Fruit fly (Drosophila melanogaster) whole organism, embryonic: ENCODE measurements around the gene frj.
A peak's percentile ranks its signal among the peaks of the same experiment; 100 is the strongest.

Experiments
- Aef1 ChIP-seq: fragments of 200-800 bp; sonication (Bioruptor generic); IDR thresholded peaks from 3 replicates; pipeline ENCODE4 v1.3.6; 2022; ENCODE audit warnings: missing biosample characterization, missing genetic modification characterization
- Asciz ChIP-seq: fragments of 200-800 bp; sonication (Bioruptor generic); optimal IDR thresholded peaks from 2 replicates; lab custom pipeline; 2017; ENCODE audit warnings: missing biosample characterization, mild to moderate bottlenecking, missing genetic modification characterization, missing genetic modification reagents
- B-H2 ChIP-seq: fragments of 200-800 bp; sonication (Bioruptor generic); optimal IDR thresholded peaks from 2 replicates; lab custom pipeline; 2018; ENCODE audit warnings: missing biosample characterization, mild to moderate bottlenecking, missing genetic modification characterization
- C15 ChIP-seq: fragments of 200-800 bp; sonication (Bioruptor generic); IDR thresholded peaks from 3 replicates; pipeline ENCODE4 v1.3.6; 2022; ENCODE audit warnings: missing biosample characterization, missing genetic modification characterization
- CG10267 ChIP-seq: fragments of 200-800 bp; sonication (Bioruptor generic); optimal IDR thresholded peaks from 2 replicates; lab custom pipeline; 2018; ENCODE audit warnings: missing biosample characterization, mild to moderate bottlenecking, missing genetic modification characterization, moderate library complexity
- CG11398 ChIP-seq: fragments of 200-800 bp; sonication (Bioruptor generic); optimal IDR thresholded peaks from 2 replicates; lab custom pipeline; 2016; ENCODE audit warnings: missing biosample characterization, missing genetic modification characterization
- CG11696 ChIP-seq: fragments of 200-800 bp; sonication (Bioruptor generic); IDR thresholded peaks from 2 replicates; pipeline ENCODE4 v1.3.6; 2022; ENCODE audit warnings: missing biosample characterization, missing genetic modification characterization
- CG12299 ChIP-seq: fragments of 200-800 bp; sonication (Bioruptor generic); optimal IDR thresholded peaks from 2 replicates; lab custom pipeline; 2018; ENCODE audit warnings: missing biosample characterization, mild to moderate bottlenecking, missing genetic modification characterization
- CG13424 ChIP-seq: fragments of 200-800 bp; sonication (Bioruptor generic); optimal IDR thresholded peaks from 2 replicates; lab custom pipeline; 2019; ENCODE audit warnings: missing biosample characterization, mild to moderate bottlenecking, missing genetic modification characterization, moderate library complexity
- CG14710 ChIP-seq: fragments of 200-800 bp; sonication (Bioruptor generic); optimal IDR thresholded peaks from 3 replicates; lab custom pipeline; 2019; ENCODE audit warnings: missing biosample characterization, mild to moderate bottlenecking, missing genetic modification characterization, moderate library complexity
- CG15011 ChIP-seq: fragments of 200-800 bp; sonication (Bioruptor generic); optimal IDR thresholded peaks from 3 replicates; lab custom pipeline; 2018; ENCODE audit warnings: missing biosample characterization, mild to moderate bottlenecking, missing genetic modification characterization
- CG1647 ChIP-seq: fragments of 200-800 bp; sonication (Bioruptor generic); optimal IDR thresholded peaks from 3 replicates; lab custom pipeline; 2016; ENCODE audit warnings: missing biosample characterization, missing genetic modification characterization
- CG1792 ChIP-seq: fragments of 200-800 bp; sonication (Bioruptor generic); optimal IDR thresholded peaks from 2 replicates; lab custom pipeline; 2016; ENCODE audit warnings: missing biosample characterization, missing genetic modification characterization
- CG2199 ChIP-seq: fragments of 200-800 bp; sonication (Bioruptor generic); IDR thresholded peaks from 3 replicates; pipeline ENCODE4 v1.3.6; 2022; ENCODE audit warnings: missing biosample characterization, missing genetic modification characterization
- CG4328 ChIP-seq: fragments of 200-800 bp; sonication (Bioruptor generic); optimal IDR thresholded peaks from 3 replicates; lab custom pipeline; 2017; ENCODE audit warnings: missing biosample characterization, missing genetic modification reagents, missing genetic modification characterization
- CG4424 ChIP-seq: fragments of 200-800 bp; sonication (Bioruptor generic); optimal IDR thresholded peaks from 3 replicates; lab custom pipeline; 2016; ENCODE audit warnings: missing biosample characterization, missing genetic modification characterization
- CG6683 ChIP-seq: fragments of 200-800 bp; sonication (Bioruptor generic); optimal IDR thresholded peaks from 2 replicates; lab custom pipeline; 2017; ENCODE audit warnings: missing biosample characterization, mild to moderate bottlenecking, missing genetic modification characterization, missing genetic modification reagents
- CG7745 ChIP-seq: fragments of 200-800 bp; sonication (Bioruptor generic); optimal IDR thresholded peaks from 2 replicates; lab custom pipeline; 2018; ENCODE audit warnings: missing biosample characterization, mild to moderate bottlenecking, missing genetic modification characterization, moderate library complexity
- CG8290 ChIP-seq, 3 experiments: fragments of 200-800 bp; sonication (Bioruptor generic); optimal IDR thresholded peaks; 2 replicates each; lab custom pipeline; 2016 to 2019; ENCODE audit warnings: missing biosample characterization in 3 of 3, missing genetic modification characterization in 3 of 3, mild to moderate bottlenecking in 2 of 3, moderate library complexity in 1 of 3
- CkIIα-i1 ChIP-seq: fragments of 200-800 bp; sonication (Bioruptor generic); IDR thresholded peaks from 2 replicates; pipeline ENCODE4 v1.3.6; 2022; ENCODE audit warnings: missing biosample characterization, missing genetic modification characterization
- Dfd ChIP-seq, 2 experiments: fragments of >200 bp; optimal IDR thresholded peaks; 2 replicates each; lab custom pipeline; 2017; ENCODE audit warnings: missing biosample characterization in 2 of 2, missing genetic modification characterization in 2 of 2
- Dp ChIP-seq: fragments of 200-800 bp; sonication (Bioruptor generic); optimal IDR thresholded peaks from 2 replicates; lab custom pipeline; 2018; ENCODE audit warnings: missing biosample characterization, mild to moderate bottlenecking, missing genetic modification characterization, moderate library complexity
- HLH4C ChIP-seq: fragments of 200-800 bp; sonication (Bioruptor generic); IDR thresholded peaks from 3 replicates; pipeline ENCODE4 v1.3.6; 2022; ENCODE audit warnings: missing biosample characterization, missing genetic modification characterization; ENCODE audit not compliant: partially characterized antibody
- Hmx ChIP-seq: fragments of 200-800 bp; sonication (Bioruptor generic); optimal IDR thresholded peaks from 2 replicates; lab custom pipeline; 2016; ENCODE audit warnings: missing biosample characterization, missing genetic modification characterization
- Lhr ChIP-seq: fragments of 200-800 bp; sonication (Bioruptor generic); optimal IDR thresholded peaks from 3 replicates; lab custom pipeline; 2017; ENCODE audit warnings: mild to moderate bottlenecking, missing biosample characterization, missing genetic modification reagents, missing genetic modification characterization
- Med ChIP-seq: fragments of 200-800 bp; sonication (Bioruptor generic); peaks from one replicate; lab custom pipeline; 2016; ENCODE audit warnings: missing biosample characterization, missing genetic modification characterization, mild to moderate bottlenecking, inconsistent platforms, moderate library complexity
- Neu2 ChIP-seq: fragments of 200-800 bp; sonication (Bioruptor generic); optimal IDR thresholded peaks from 3 replicates; lab custom pipeline; 2016; ENCODE audit warnings: missing biosample characterization, missing genetic modification characterization, borderline replicate concordance
- Oaz ChIP-seq: fragments of 200-800 bp; sonication (Bioruptor generic); IDR thresholded peaks from 2 replicates; pipeline ENCODE4 v1.3.6; 2022; ENCODE audit warnings: missing biosample characterization, missing genetic modification characterization
- Ssrp ChIP-seq: fragments of 200-800 bp; sonication (Bioruptor generic); optimal IDR thresholded peaks from 2 replicates; lab custom pipeline; 2018; ENCODE audit warnings: missing biosample characterization, mild to moderate bottlenecking, missing genetic modification characterization, moderate library complexity
- ac ChIP-seq: fragments of 200-800 bp; sonication (Bioruptor generic); optimal IDR thresholded peaks from 3 replicates; lab custom pipeline; 2017; ENCODE audit warnings: missing biosample characterization, mild to moderate bottlenecking, missing genetic modification characterization
- crol ChIP-seq: fragments of 200-800 bp; sonication (Bioruptor generic); IDR thresholded peaks from 2 replicates; pipeline ENCODE4 v1.3.6; 2022; ENCODE audit warnings: missing biosample characterization, missing genetic modification characterization
- dimm ChIP-seq: fragments of 200-800 bp; sonication (Bioruptor generic); IDR thresholded peaks from 2 replicates; pipeline ENCODE4 v1.3.6; 2022; ENCODE audit warnings: missing biosample characterization, missing genetic modification characterization
- fd96Cb ChIP-seq: fragments of 200-800 bp; sonication (Bioruptor generic); optimal IDR thresholded peaks from 2 replicates; lab custom pipeline; 2018; ENCODE audit warnings: missing biosample characterization, mild to moderate bottlenecking, missing genetic modification characterization, moderate library complexity
- ftz-f1 ChIP-seq: fragments of 200-800 bp; sonication (Bioruptor generic); optimal IDR thresholded peaks from 2 replicates; lab custom pipeline; 2016; ENCODE audit warnings: missing biosample characterization, missing genetic modification characterization
- fu2 ChIP-seq: fragments of 200-800 bp; sonication (Bioruptor generic); optimal IDR thresholded peaks from 2 replicates; lab custom pipeline; 2016; ENCODE audit warnings: missing biosample characterization, missing genetic modification characterization
- gcm ChIP-seq: fragments of 200-800 bp; sonication (Bioruptor generic); optimal IDR thresholded peaks from 2 replicates; lab custom pipeline; 2019; ENCODE audit warnings: missing biosample characterization, mild to moderate bottlenecking, missing genetic modification characterization, moderate library complexity
- h ChIP-seq: fragments of >200 bp; optimal IDR thresholded peaks from 2 replicates; lab custom pipeline; 2017
- hbn ChIP-seq: fragments of 200-800 bp; sonication (Bioruptor generic); IDR thresholded peaks from 2 replicates; pipeline ENCODE4 v1.3.6; 2022; ENCODE audit warnings: missing biosample characterization, missing genetic modification characterization; ENCODE audit not compliant: partially characterized antibody
- kah ChIP-seq: fragments of 200-800 bp; sonication (Bioruptor generic); optimal IDR thresholded peaks from 2 replicates; lab custom pipeline; 2018; ENCODE audit warnings: missing biosample characterization, mild to moderate bottlenecking, missing genetic modification characterization
- mam ChIP-seq: fragments of 200-800 bp; sonication (Bioruptor generic); optimal IDR thresholded peaks from 3 replicates; lab custom pipeline; 2016; ENCODE audit warnings: missing biosample characterization, missing genetic modification characterization
- mirr ChIP-seq: fragments of 200-800 bp; sonication (Bioruptor generic); optimal IDR thresholded peaks from 3 replicates; lab custom pipeline; 2018; ENCODE audit warnings: missing biosample characterization, mild to moderate bottlenecking, missing genetic modification characterization
- nerfin-1 ChIP-seq: fragments of 200-800 bp; sonication (Bioruptor generic); optimal IDR thresholded peaks from 3 replicates; lab custom pipeline; 2019; ENCODE audit warnings: missing biosample characterization, mild to moderate bottlenecking, missing genetic modification characterization, moderate library complexity
- nmo ChIP-seq: fragments of 200-800 bp; sonication (Bioruptor generic); optimal IDR thresholded peaks from 2 replicates; lab custom pipeline; 2018; ENCODE audit warnings: missing biosample characterization, mild to moderate bottlenecking, missing genetic modification characterization, moderate library complexity
- org-1 ChIP-seq: fragments of 200-800 bp; sonication (Bioruptor generic); optimal IDR thresholded peaks from 2 replicates; lab custom pipeline; 2017; ENCODE audit warnings: missing biosample characterization, missing genetic modification characterization
- row ChIP-seq: fragments of 200-800 bp; sonication (Bioruptor generic); IDR thresholded peaks from 3 replicates; pipeline ENCODE4 v1.3.6; 2022; ENCODE audit warnings: missing biosample characterization, missing genetic modification characterization
- tna ChIP-seq: fragments of 200-800 bp; sonication (Bioruptor generic); IDR thresholded peaks from 2 replicates; pipeline ENCODE4 v1.3.6; 2022; ENCODE audit warnings: missing biosample characterization, missing genetic modification characterization; ENCODE audit not compliant: partially characterized antibody
- vfl ChIP-seq: fragments of 200-800 bp; sonication (Bioruptor generic); optimal IDR thresholded peaks from 2 replicates; lab custom pipeline; 2016; ENCODE audit warnings: missing biosample characterization, missing genetic modification characterization
- vnd ChIP-seq: fragments of 200-800 bp; sonication (Bioruptor generic); IDR thresholded peaks from 3 replicates; pipeline ENCODE4 v1.3.6; 2022; ENCODE audit warnings: missing biosample characterization, missing genetic modification characterization; ENCODE audit not compliant: partially characterized antibody
- vvl ChIP-seq: fragments of 200-800 bp; sonication (Bioruptor generic); IDR thresholded peaks from 2 replicates; pipeline ENCODE4 v1.3.6; 2022; ENCODE audit warnings: missing biosample characterization, missing genetic modification characterization
- zfh2 ChIP-seq: fragments of 200-800 bp; sonication (Bioruptor generic); optimal IDR thresholded peaks from 2 replicates; lab custom pipeline; 2016; ENCODE audit warnings: missing biosample characterization, missing genetic modification characterization

The frj gene

DNA sequence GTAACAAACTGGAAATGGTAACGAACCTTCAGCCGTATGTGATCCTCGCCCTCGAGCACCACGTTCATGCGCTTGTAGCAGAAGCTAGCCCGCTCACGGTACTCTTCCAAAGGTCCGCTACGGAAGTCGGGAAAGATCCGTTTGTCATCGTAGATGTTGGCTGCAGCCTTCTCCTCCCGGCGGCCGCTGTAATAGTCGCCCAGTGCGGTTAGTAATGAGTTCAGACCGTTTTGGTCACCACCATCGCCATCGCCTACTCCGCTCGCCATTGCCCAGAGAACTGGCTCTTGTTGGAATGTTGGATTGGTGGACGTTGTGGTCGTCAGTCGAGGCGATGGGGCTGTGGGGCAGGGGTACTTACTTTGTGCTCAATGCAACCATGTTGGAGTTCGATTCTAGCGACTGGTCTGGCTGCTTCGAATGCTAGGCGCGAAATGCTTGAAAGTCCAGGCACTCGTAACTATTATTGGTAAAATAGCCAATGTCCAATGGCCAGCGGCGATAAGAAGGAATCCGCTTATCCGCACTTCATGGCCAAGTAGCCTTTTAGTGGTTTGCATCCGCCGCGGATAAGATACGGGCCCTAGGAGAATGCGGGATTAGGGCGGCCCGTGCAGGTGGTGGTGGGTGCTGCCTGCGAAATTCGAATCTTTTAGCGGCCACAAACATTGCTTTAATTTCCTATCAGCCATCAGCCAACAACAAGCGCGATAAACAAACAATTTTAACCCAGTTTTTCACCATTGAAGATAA, 8.1 kb upstream of the frj start (continued):
- TF ChIP-seq CG14710 (tag; lab: Kevin White, UChicago) = no peak
- TF ChIP-seq crol = peak; percentile 84
- no peak for TF ChIP-seq CG4328 (GFP tag; lab: Kevin White, UChicago)
- no peak for TF ChIP-seq Aef1 (GFP tag; lab: Robert Waterston, UW)
- TF ChIP-seq zfh2 (GFP tag; lab: Kevin White, UChicago) = no peak
- TF ChIP-seq nmo (GFP tag; lab: Kevin White, UChicago) = no peak
- no peak for TF ChIP-seq Oaz (GFP tag; lab: Robert Waterston, UW)
- no peak for TF ChIP-seq C15 (GFP tag; lab: Robert Waterston, UW)
- TF ChIP-seq CG4424 (GFP tag; lab: Kevin White, UChicago) = no peak
- no peak for TF ChIP-seq fd96Cb (tag; lab: Kevin White, UChicago)
- no peak for TF ChIP-seq Hmx (GFP tag; lab: Kevin White, UChicago)
- no peak for TF ChIP-seq CG6683
- no peak for TF ChIP-seq CG10267 (tag; lab: Kevin White, UChicago)
- no peak for TF ChIP-seq Ssrp (tag; lab: Kevin White, UChicago)
- 0 out of 3 replicates have a peak, but pooled peaks have one; percentile 26 for TF ChIP-seq HLH4C
- TF ChIP-seq CkIIα-i1 (GFP tag; lab: Robert Waterston, UW) = no peak
- no peak for TF ChIP-seq org-1
- no peak for TF ChIP-seq CG15011 (GFP tag; lab: Kevin White, UChicago)
- no peak for TF ChIP-seq h (lab: Kevin White, UChicago)
- peak; percentile 2 for TF ChIP-seq kah (GFP tag; lab: Kevin White, UChicago)
- peak; percentile 50 for TF ChIP-seq Neu2 (GFP tag; lab: Kevin White, UChicago)
- TF ChIP-seq Med (GFP tag; lab: Kevin White, UChicago) = peak; percentile 82
- TF ChIP-seq vvl (GFP tag; lab: Robert Waterston, UW) = no peak
- no peak for TF ChIP-seq Dfd (GFP tag; optimal IDR thresholded peaks at IDR 0.05; lab: Kevin White, UChicago)
- no peak for TF ChIP-seq CG11696 (GFP tag; lab: Robert Waterston, UW)
- TF ChIP-seq ftz-f1 (GFP tag; lab: Kevin White, UChicago) = peak; percentile 40
- TF ChIP-seq Lhr = no peak
- no peak for TF ChIP-seq vfl (GFP tag; lab: Kevin White, UChicago)
- TF ChIP-seq row (GFP tag; lab: Robert Waterston, UW) = no peak
- TF ChIP-seq nerfin-1 (tag; lab: Kevin White, UChicago) = no peak
- TF ChIP-seq mam = no peak
- TF ChIP-seq hbn = no peak
- no peak for TF ChIP-seq ac (GFP tag; lab: Kevin White, UChicago)
- no peak for TF ChIP-seq CG12299 (tag; lab: Kevin White, UChicago)
- no peak for TF ChIP-seq Asciz (GFP tag; lab: Kevin White, UChicago)
- no peak for TF ChIP-seq B-H2
- no peak for TF ChIP-seq CG8290 (GFP tag; optimal IDR thresholded peaks at IDR 0.05; lab: Kevin White, UChicago)
- TF ChIP-seq CG8290 (tag; optimal IDR thresholded peaks at IDR 0.05; lab: Kevin White, UChicago) = no peak
- TF ChIP-seq dimm (GFP tag; lab: Robert Waterston, UW) = no peak
- no peak for TF ChIP-seq CG7745 (tag; lab: Kevin White, UChicago)
- TF ChIP-seq fu2 (GFP tag; lab: Kevin White, UChicago) = no peak
- no peak for TF ChIP-seq Dp
- no peak for TF ChIP-seq CG1647
- no peak for TF ChIP-seq tna (GFP tag; lab: Robert Waterston, UW)
- no peak for TF ChIP-seq CG2199 (GFP tag; lab: Robert Waterston, UW)
- no peak for TF ChIP-seq CG11398 (GFP tag; lab: Kevin White, UChicago)
- peak; percentile 20 for TF ChIP-seq gcm
- peak; percentile 55 for TF ChIP-seq mirr
- TF ChIP-seq CG1792 (GFP tag; lab: Kevin White, UChicago) = no peak
- TF ChIP-seq CG13424 (tag; lab: Kevin White, UChicago) = no peak
- TF ChIP-seq vnd = no peak
